Worm (Caenorhabditis elegans) whole organism, L4 larva: ENCODE data around the gene C35D10.8.

ENCODE experiments used
- ZK337.2 ChIP-seq: fragments of 200-800 bp; sonication (Bioruptor generic); IDR thresholded peaks from 2 replicates; pipeline ENCODE4 v1.3.6; 2022; ENCODE audit warnings: missing genetic modification reagents, missing genetic modification characterization, missing compliant biosample characterization
- daf-16 ChIP-seq, 3 experiments: sonication (generic microtip); optimal IDR thresholded peaks; 2 replicates each; lab custom pipeline; 2016 to 2017; ENCODE audit warnings: missing genetic modification characterization in 3 of 3, missing genetic modification reagents in 3 of 3, mild to moderate bottlenecking in 2 of 3, missing compliant biosample characterization in 2 of 3, missing biosample characterization in 1 of 3, moderate library complexity in 1 of 3
- lin-38 ChIP-seq: fragments of 200-800 bp; sonication (Bioruptor generic); IDR thresholded peaks from 2 replicates; pipeline ENCODE4 v1.3.6; 2022; ENCODE audit warnings: missing genetic modification reagents, missing genetic modification characterization, missing compliant biosample characterization
- lsy-2 ChIP-seq, 2 experiments: fragments of 150-350 bp in 1 of 2; sonication (generic microtip) in 1 of 2; optimal IDR thresholded peaks; 2 replicates each; lab custom pipeline; 2014 to 2017; ENCODE audit warnings: missing biosample characterization in 2 of 2, missing genetic modification characterization in 2 of 2
- nhr-25 ChIP-seq: sonication (generic microtip); optimal IDR thresholded peaks from 2 replicates; lab custom pipeline; 2017; ENCODE audit warnings: missing genetic modification characterization, mild to moderate bottlenecking, missing compliant biosample characterization, antibody characterized with exemption, moderate library complexity, borderline replicate concordance; ENCODE audit not compliant: insufficient read depth
- nhr-77 ChIP-seq: fragments of 150-350 bp; optimal IDR thresholded peaks from 2 replicates; lab custom pipeline; 2014; ENCODE audit warnings: missing biosample characterization, missing genetic modification characterization
- unc-130 ChIP-seq: sonication (generic microtip); optimal IDR thresholded peaks from 2 replicates; lab custom pipeline; 2016; ENCODE audit warnings: missing genetic modification reagents, missing genetic modification characterization, missing compliant biosample characterization

ce11 chrIII:4817240-4817639 is 37.8 kb upstream of the C35D10.8 start, which contains the start of gene F26A1.4:
- no peak for TF ChIP-seq nhr-25
- no peak for TF ChIP-seq ZK337.2 (GFP tag; lab: Robert Waterston, UW)
- no peak for TF ChIP-seq unc-130
- TF ChIP-seq daf-16 (GFP tag; optimal IDR thresholded peaks at IDR 0.05; lab: Kevin White, UChicago), result no peak
- no peak for TF ChIP-seq daf-16 (tag; optimal IDR thresholded peaks at IDR 0.05; lab: Kevin White, UChicago)
- TF ChIP-seq lsy-2 (tag; optimal IDR thresholded peaks at IDR 0.05; lab: Kevin White, UChicago), result no peak
- no peak for TF ChIP-seq lin-38 (GFP tag; lab: Robert Waterston, UW)
- no peak for TF ChIP-seq nhr-77
